Fruit fly (Drosophila melanogaster) whole organism, wandering third instar larva: ENCODE results near the gene Zip89B.

Source experiments
- Abd-B ChIP-seq: fragments of >200 bp; optimal IDR thresholded peaks from 2 replicates; lab custom pipeline; 2017; ENCODE audit warnings: missing biosample characterization, missing genetic modification characterization
- CG32264 ChIP-seq: fragments of 200-800 bp; sonication (Bioruptor generic); optimal IDR thresholded peaks from 2 replicates; lab custom pipeline; 2016; ENCODE audit warnings: missing biosample characterization, missing genetic modification characterization
- CG9705 ChIP-seq: fragments of 200-800 bp; sonication (Bioruptor generic); optimal IDR thresholded peaks from 2 replicates; lab custom pipeline; 2018; ENCODE audit warnings: missing biosample characterization, mild to moderate bottlenecking, missing genetic modification characterization
- CrebA ChIP-seq: fragments of 200-800 bp; sonication (Bioruptor generic); optimal IDR thresholded peaks from 2 replicates; lab custom pipeline; 2016; ENCODE audit warnings: missing biosample characterization, mild to moderate bottlenecking, missing genetic modification characterization, borderline replicate concordance
- Dfd ChIP-seq: fragments of >200 bp; optimal IDR thresholded peaks from 2 replicates; lab custom pipeline; 2017; ENCODE audit warnings: missing biosample characterization, missing genetic modification characterization
- Dif ChIP-seq: fragments of 200-275, 200-300 bp; sonication (Bioruptor generic); optimal IDR thresholded peaks from 2 replicates; lab custom pipeline; 2018; ENCODE audit warnings: missing biosample characterization, missing genetic modification characterization; ENCODE audit not compliant: partially characterized antibody
- GATAd ChIP-seq: sonication (Bioruptor generic); optimal IDR thresholded peaks from 2 replicates; lab custom pipeline; 2016; ENCODE audit warnings: missing biosample characterization, missing genetic modification characterization
- HLH106 ChIP-seq: fragments of 200-800 bp; optimal IDR thresholded peaks from 3 replicates; lab custom pipeline; 2019; ENCODE audit warnings: missing biosample characterization, mild to moderate bottlenecking, missing genetic modification characterization, moderate library complexity
- Hnf4 ChIP-seq: fragments of 200-800 bp; sonication (Bioruptor generic); optimal IDR thresholded peaks from 2 replicates; lab custom pipeline; 2016; ENCODE audit warnings: missing biosample characterization, mild to moderate bottlenecking, missing genetic modification characterization
- Hr78 ChIP-seq: fragments of >200 bp; optimal IDR thresholded peaks from 2 replicates; lab custom pipeline; 2017; ENCODE audit warnings: missing biosample characterization, missing genetic modification characterization
- Hr83 ChIP-seq: fragments of 200-300 bp; sonication (Bioruptor generic); optimal IDR thresholded peaks from 2 replicates; lab custom pipeline; 2016; ENCODE audit warnings: missing biosample characterization, mild to moderate bottlenecking, missing genetic modification characterization, moderate library complexity; ENCODE audit not compliant: poor library complexity, severe bottlenecking
- Mio ChIP-seq: sonication (Bioruptor generic); optimal IDR thresholded peaks from 2 replicates; lab custom pipeline; 2016; ENCODE audit warnings: missing biosample characterization, missing genetic modification characterization
- Myc ChIP-seq: fragments of >200 bp; optimal IDR thresholded peaks from 2 replicates; lab custom pipeline; 2017
- N ChIP-seq: fragments of >200 bp; optimal IDR thresholded peaks from 2 replicates; lab custom pipeline; 2018; ENCODE audit warnings: missing biosample characterization, missing external identifiers, missing genetic modification characterization
- OdsH ChIP-seq: fragments of 200-800 bp; sonication (Bioruptor generic); optimal IDR thresholded peaks from 2 replicates; lab custom pipeline; 2016; ENCODE audit warnings: missing biosample characterization, mild to moderate bottlenecking, missing genetic modification characterization
- Rel ChIP-seq, 2 experiments: fragments of 200-800 bp; sonication (Bioruptor generic) in 1 of 2; optimal IDR thresholded peaks; 2 replicates in 1 of 2; 3 replicates in 1 of 2; lab custom pipeline; 2016 to 2019; ENCODE audit warnings: mild to moderate bottlenecking in 2 of 2, missing biosample characterization in 2 of 2, missing genetic modification characterization in 2 of 2, moderate library complexity in 1 of 2
- Sp1 ChIP-seq: fragments of 200-800 bp; sonication (Bioruptor generic); optimal IDR thresholded peaks from 3 replicates; lab custom pipeline; 2019; ENCODE audit warnings: missing biosample characterization, mild to moderate bottlenecking, missing genetic modification characterization, moderate library complexity
- br ChIP-seq: fragments of 200-800 bp; sonication (Bioruptor generic); optimal IDR thresholded peaks from 2 replicates; lab custom pipeline; 2016; ENCODE audit warnings: missing biosample characterization, missing genetic modification characterization
- brk ChIP-seq: fragments of 200-800 bp; sonication (Bioruptor generic); optimal IDR thresholded peaks from 2 replicates; lab custom pipeline; 2016; ENCODE audit warnings: missing biosample characterization, mild to moderate bottlenecking, missing genetic modification characterization
- dl ChIP-seq, 2 experiments: fragments of 175-275, 200-275 bp in 1 of 2; fragments of 200-275 bp in 1 of 2; sonication (Bioruptor generic); optimal IDR thresholded peaks; lab custom pipeline; 2018; ENCODE audit warnings: mild to moderate bottlenecking in 2 of 2, missing biosample characterization in 2 of 2, missing genetic modification characterization in 2 of 2, moderate library complexity in 2 of 2; ENCODE audit not compliant: partially characterized antibody in 2 of 2, insufficient read depth in 1 of 2
- dmrt93B ChIP-seq: fragments of 200-800 bp; sonication (Bioruptor generic); optimal IDR thresholded peaks from 2 replicates; lab custom pipeline; 2018; ENCODE audit warnings: missing biosample characterization, mild to moderate bottlenecking, missing genetic modification characterization
- ey ChIP-seq: fragments of 200-800 bp; sonication (Bioruptor generic); optimal IDR thresholded peaks from 2 replicates; lab custom pipeline; 2016; ENCODE audit warnings: missing biosample characterization, missing genetic modification characterization
- foxo ChIP-seq, 2 experiments: fragments of 200-800 bp; sonication (Bioruptor generic); optimal IDR thresholded peaks; 2 replicates in 1 of 2; 3 replicates in 1 of 2; lab custom pipeline; 2016 to 2017; ENCODE audit warnings: missing biosample characterization in 2 of 2, missing genetic modification characterization in 2 of 2
- h ChIP-seq: fragments of 200-800 bp; sonication (Bioruptor generic); optimal IDR thresholded peaks from 3 replicates; lab custom pipeline; 2016; ENCODE audit warnings: missing biosample characterization, mild to moderate bottlenecking, missing genetic modification characterization
- jim ChIP-seq: fragments of 175-275, 200-325 bp; sonication (Bioruptor generic); optimal IDR thresholded peaks from 2 replicates; lab custom pipeline; 2016; ENCODE audit warnings: missing biosample characterization, mild to moderate bottlenecking, missing genetic modification characterization
- lola ChIP-seq: fragments of >200 bp; optimal IDR thresholded peaks from 2 replicates; lab custom pipeline; 2017; ENCODE audit warnings: missing biosample characterization, missing genetic modification characterization
- pan ChIP-seq: fragments of >200 bp; optimal IDR thresholded peaks from 2 replicates; lab custom pipeline; 2017
- psq ChIP-seq: fragments of 200-800 bp; sonication (Bioruptor generic); optimal IDR thresholded peaks from 3 replicates; lab custom pipeline; 2017; ENCODE audit warnings: missing biosample characterization, mild to moderate bottlenecking, missing genetic modification characterization, moderate library complexity
- rgr ChIP-seq: fragments of 200-800 bp; sonication (Bioruptor generic); optimal IDR thresholded peaks from 3 replicates; lab custom pipeline; 2016; ENCODE audit warnings: missing biosample characterization, mild to moderate bottlenecking, missing genetic modification characterization
- sage ChIP-seq: fragments of 200-800 bp; sonication (Bioruptor generic); optimal IDR thresholded peaks from 2 replicates; lab custom pipeline; 2016; ENCODE audit warnings: missing biosample characterization, mild to moderate bottlenecking, missing genetic modification characterization
- sv ChIP-seq: fragments of 200-800 bp; sonication (Bioruptor generic); optimal IDR thresholded peaks from 3 replicates; lab custom pipeline; 2016; ENCODE audit warnings: missing biosample characterization, missing genetic modification characterization
- tai ChIP-seq: sonication (Bioruptor generic); optimal IDR thresholded peaks from 2 replicates; lab custom pipeline; 2016; ENCODE audit warnings: missing biosample characterization, missing genetic modification characterization
- usp ChIP-seq: fragments of >200 bp; optimal IDR thresholded peaks from 2 replicates; lab custom pipeline; 2017; ENCODE audit warnings: missing biosample characterization, missing genetic modification characterization
- woc ChIP-seq: sonication (Bioruptor generic); optimal IDR thresholded peaks from 2 replicates; lab custom pipeline; 2016; ENCODE audit warnings: missing biosample characterization, mild to moderate bottlenecking, missing genetic modification characterization

The Zip89B gene

DNA sequence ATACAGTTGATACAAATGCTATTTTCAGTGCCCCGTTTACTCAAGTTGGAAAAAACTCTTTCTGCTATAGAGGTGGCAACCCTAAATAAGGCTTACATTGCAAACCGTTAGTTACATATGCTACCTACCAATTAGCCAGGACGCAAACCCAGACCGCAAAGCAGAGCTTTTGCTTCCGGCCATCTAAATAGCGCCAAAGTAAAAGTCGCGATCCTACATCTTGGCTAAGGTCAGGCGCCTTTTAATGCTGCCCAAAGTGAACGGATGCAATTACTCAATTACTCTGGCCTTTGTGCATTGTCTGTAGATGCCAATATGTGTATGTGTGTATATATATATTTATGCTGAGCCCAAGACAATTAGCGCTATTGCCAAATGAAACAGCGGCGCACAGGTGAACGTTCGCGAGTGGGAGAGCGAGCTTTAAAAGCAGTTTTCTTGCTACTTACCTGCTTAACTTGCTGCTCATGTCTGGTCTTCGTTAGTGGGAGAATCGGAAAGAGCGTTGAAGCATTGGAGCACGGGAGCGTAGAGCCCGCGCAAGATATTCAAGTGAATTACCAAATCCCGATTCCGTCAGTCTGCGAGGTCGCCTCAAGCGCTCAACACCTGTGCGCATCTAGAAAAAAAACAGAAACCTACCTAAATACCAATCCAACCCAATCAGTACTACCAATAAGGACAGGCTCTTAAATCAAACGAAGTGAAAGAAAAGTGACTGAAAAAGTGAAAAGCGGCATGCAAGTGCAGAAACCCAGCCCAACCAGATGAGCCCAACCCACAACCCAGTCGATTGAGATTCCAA, at the start of gene Zip89B:
Zip89B (plus strand) TSS at position 574 of the 805 bp plus-strand sequence.
- no peak for TF ChIP-seq Rel (GFP tag; optimal IDR thresholded peaks at IDR 0.05; lab: Kevin White, UChicago)
- peak; percentile 40 for TF ChIP-seq Rel (tag; optimal IDR thresholded peaks at IDR 0.05; lab: Kevin White, UChicago)
- TF ChIP-seq psq (GFP tag; lab: Kevin White, UChicago), result peak; percentile 8
- TF ChIP-seq OdsH (GFP tag; lab: Kevin White, UChicago), result peak; percentile 18
- peak; percentile 25 for TF ChIP-seq sage
- no peak for TF ChIP-seq Hnf4
- TF ChIP-seq dl (GFP tag; optimal IDR thresholded peaks at IDR 0.05; lab: Kevin White, UChicago; ENCODE audit: insufficient read depth in 1 of 2, partially characterized antibody in 2 of 2), result peak; percentile 71 to 86
- no peak for TF ChIP-seq woc (GFP tag; lab: Kevin White, UChicago)
- TF ChIP-seq Dif (GFP tag; lab: Kevin White, UChicago), result peak; percentile 89
- TF ChIP-seq, all 38 proteins: peak for 6

DNA sequence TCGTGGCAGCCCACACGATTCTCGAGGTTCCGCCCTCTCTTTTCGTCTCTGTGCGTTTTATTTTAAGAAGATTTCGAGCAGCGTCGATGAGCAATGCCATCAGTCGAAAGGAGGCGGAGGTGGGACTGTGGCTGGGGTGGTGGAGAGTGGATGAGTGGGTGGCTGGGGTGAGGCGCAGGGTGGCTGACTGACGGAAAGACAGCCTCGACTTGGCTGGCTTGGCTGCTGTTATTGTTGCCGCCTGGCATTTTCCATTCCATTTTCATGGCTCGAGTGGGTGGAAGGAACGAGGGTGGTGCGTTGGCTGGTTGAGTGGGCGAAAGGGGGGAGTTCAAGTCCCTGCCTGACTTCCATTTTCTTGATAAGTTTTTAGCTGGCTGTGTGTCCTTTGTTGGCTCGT, 49.4 kb upstream of the Zip89B start:
- peak; percentile 13 for TF ChIP-seq HLH106 (tag; lab: Kevin White, UChicago)
- TF ChIP-seq N (GFP tag; lab: Kevin White, UChicago), result no peak
- TF ChIP-seq foxo (GFP tag; optimal IDR thresholded peaks at IDR 0.05; lab: Kevin White, UChicago), result no peak

DNA sequence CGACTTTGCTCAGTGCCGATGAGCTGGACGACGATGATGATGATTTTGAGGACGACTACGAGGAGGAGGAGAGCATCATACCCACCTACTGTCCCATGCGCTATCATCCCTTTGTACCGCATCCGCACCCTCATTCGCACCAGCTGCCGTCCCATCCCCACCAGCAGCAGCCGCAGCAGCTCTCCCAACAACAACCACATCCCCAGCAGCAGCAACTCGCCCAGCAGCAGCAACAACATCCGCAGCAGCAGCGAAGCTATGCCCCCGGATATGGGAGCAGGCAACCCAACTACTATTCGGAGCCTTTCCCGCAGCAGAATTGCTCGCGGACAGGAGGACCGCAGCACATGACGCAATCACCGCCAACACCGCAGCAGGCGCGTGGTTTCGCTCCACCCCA, 48.2 kb upstream of the Zip89B start:
- TF ChIP-seq Rel (GFP tag; optimal IDR thresholded peaks at IDR 0.05; lab: Kevin White, UChicago) (no peak), Rel (tag; optimal IDR thresholded peaks at IDR 0.05; lab: Kevin White, UChicago) (no peak), Dfd (GFP tag; lab: Kevin White, UChicago) (peak; percentile 85), sage (no peak), lola (GFP tag; lab: Kevin White, UChicago) (no peak)

DNA sequence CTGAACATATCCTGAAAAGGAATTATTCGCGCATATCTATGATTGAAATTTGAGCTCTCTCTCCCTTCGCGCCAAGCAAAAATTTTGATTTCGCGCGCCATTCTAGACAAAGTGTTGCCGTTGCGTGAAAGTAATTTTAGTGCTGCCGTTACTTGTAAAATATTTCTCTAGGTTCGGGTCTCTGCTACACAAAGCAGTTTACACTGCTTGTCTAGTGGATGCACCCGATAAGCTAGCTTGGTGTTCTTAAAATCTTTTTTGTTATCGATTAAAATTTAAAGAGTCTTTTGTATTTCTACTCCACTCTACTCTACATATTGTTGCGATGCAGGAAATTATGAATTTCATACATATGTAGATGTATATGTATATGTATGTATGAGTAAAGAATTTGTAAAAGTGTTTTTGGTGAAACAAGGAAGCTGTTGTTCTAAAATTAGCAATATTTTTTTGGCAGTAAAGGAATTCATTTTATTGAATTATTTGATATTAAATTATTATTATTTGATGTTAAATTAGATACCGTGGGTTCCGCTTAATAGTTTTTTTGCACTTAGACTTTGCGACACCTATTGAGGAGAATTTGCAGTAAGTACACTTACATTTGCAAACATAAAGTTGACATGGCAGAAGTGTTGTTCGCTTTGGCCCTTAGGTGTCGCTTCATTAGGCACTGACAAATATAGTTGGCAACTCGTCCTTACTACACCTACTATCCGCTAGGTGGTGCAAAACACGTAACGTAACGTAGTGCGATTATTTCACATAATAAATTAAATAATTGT, 45.0 kb upstream of the Zip89B start:
- TF ChIP-seq psq (GFP tag; lab: Kevin White, UChicago) (peak; percentile 16), Hr83 (GFP tag; lab: Kevin White, UChicago) (peak; percentile 60), Rel (GFP tag; optimal IDR thresholded peaks at IDR 0.05; lab: Kevin White, UChicago) (no peak), Rel (tag; optimal IDR thresholded peaks at IDR 0.05; lab: Kevin White, UChicago) (peak; percentile 14), HLH106 (tag; lab: Kevin White, UChicago) (peak; percentile 41), rgr (GFP tag; lab: Kevin White, UChicago) (peak; percentile 58), CG9705 (GFP tag; lab: Kevin White, UChicago) (peak; percentile 13), Myc (peak; percentile 82), br (peak; percentile 66), OdsH (GFP tag; lab: Kevin White, UChicago) (peak; percentile 63), sv (GFP tag; lab: Kevin White, UChicago) (peak; percentile 11), dmrt93B (GFP tag; lab: Kevin White, UChicago) (no peak), ey (peak; percentile 24), Mio (no peak), tai (GFP tag; lab: Kevin White, UChicago) (no peak), foxo (GFP tag; optimal IDR thresholded peaks at IDR 0.05; lab: Kevin White, UChicago) (peak in 1 of 2 experiments; percentile 59), Abd-B (GFP tag; lab: Kevin White, UChicago) (no peak)

DNA sequence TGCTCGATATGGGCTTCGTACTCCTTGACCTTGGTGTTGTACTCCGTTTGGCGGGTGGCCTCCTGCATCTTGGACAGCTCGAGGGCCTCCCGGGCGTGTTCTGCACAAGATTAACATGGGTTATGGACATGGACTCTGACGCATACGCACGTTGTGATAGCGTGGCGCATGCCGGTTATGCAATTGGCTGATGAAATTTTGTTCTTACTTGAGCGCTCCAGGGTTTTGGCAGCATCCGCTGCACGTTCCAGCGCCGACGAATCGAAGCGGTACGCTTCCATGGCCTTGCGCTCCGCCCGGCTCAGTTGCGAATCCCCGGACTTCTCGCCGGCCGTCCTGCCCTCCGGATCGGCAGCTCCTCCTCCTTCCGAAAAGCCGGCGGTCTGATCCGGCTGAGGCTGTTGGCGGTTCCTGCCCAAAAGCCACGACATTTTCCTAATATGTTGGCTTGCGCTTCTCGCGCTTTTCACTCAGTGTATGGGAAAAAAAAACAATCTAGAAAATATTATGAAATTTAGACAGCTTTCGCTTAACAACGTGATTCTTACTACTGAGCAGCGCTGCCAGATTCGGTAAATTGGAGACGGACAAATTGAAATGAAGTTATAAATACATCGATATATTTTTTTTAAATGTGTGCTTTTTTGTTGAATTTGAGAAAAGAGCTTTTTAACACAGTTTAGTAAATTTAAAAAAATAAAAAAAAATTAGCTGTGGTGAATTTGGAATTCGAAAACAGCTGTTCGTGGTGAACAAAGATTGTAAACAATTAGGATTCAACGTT, 41.8 kb upstream of the Zip89B start, which contains the start of the genes bor and asun:
bor (minus strand) TSS at position 594 of the 784 bp plus-strand sequence.
asun (plus strand) TSS at position 750 of the 784 bp plus-strand sequence.
- no peak for TF ChIP-seq Hr78 (GFP tag; lab: Kevin White, UChicago)
- no peak for TF ChIP-seq brk (GFP tag; lab: Kevin White, UChicago)
- peak; percentile 31 for TF ChIP-seq Myc
- no peak for TF ChIP-seq sage
- TF ChIP-seq lola (GFP tag; lab: Kevin White, UChicago), result no peak
- no peak for TF ChIP-seq Mio
- no peak for TF ChIP-seq dmrt93B (GFP tag; lab: Kevin White, UChicago)
- no peak for TF ChIP-seq CrebA
- TF ChIP-seq Dif (GFP tag; lab: Kevin White, UChicago), result no peak
- TF ChIP-seq br, result no peak
- peak; percentile 8 for TF ChIP-seq ey
- no peak for TF ChIP-seq GATAd (GFP tag; lab: Kevin White, UChicago)
- no peak for TF ChIP-seq h (GFP tag; lab: Kevin White, UChicago)
- TF ChIP-seq usp (GFP tag; lab: Kevin White, UChicago), result no peak
- no peak for TF ChIP-seq dl (GFP tag; optimal IDR thresholded peaks at IDR 0.05; lab: Kevin White, UChicago; ENCODE audit: insufficient read depth in 1 of 2, partially characterized antibody in 2 of 2)
- TF ChIP-seq Sp1 (GFP tag; lab: Kevin White, UChicago), result no peak
- TF ChIP-seq jim, result no peak
- no peak for TF ChIP-seq CG32264 (GFP tag; lab: Kevin White, UChicago)
- TF ChIP-seq pan (lab: Kevin White, UChicago), result no peak
- TF ChIP-seq psq (GFP tag; lab: Kevin White, UChicago), result no peak
- no peak for TF ChIP-seq Hnf4
- TF ChIP-seq foxo (GFP tag; optimal IDR thresholded peaks at IDR 0.05; lab: Kevin White, UChicago), result peak in 1 of 2 experiments; percentile 48
- TF ChIP-seq woc (GFP tag; lab: Kevin White, UChicago), result no peak
- TF ChIP-seq HLH106 (tag; lab: Kevin White, UChicago), result no peak
